Fruit fly (Drosophila melanogaster): Measurements from ENCODE around the gene Dad.

Gene Dad

DNA sequence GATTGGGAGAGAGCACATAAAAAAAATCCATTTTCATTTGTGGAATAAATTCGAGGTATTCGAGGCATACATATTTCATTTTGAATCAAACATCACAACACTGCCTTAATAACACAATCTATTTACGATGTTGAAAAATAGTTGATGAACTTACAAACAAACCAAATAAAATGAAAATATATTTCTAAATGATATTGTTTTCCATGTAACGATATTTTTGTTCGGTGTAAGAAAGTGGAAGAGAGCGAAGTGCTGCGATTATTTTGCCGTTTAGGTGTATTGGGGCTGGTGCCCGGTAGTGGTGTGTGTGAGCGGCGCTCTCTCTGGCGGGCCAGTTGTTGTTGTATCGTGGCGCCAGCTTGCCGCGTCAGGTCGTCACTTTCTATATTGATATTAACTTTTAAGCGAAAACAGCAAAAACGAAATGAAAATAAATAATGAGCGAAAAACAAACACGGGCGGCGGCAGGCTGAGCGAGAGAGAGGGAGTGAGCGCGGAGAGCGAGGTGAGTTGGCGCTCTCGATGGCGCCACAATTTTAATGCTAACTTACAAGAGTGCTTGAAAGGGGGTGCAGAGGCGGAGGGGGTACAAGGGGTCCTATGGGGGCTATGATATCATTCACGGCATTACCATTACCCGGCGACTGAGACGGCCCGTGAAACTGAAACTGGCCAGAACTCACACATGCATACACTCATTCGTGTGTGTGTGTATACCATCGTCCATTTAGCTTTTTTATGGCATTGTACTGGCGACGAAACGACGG lies 11.4 kb downstream of the Dad start (continued):
- TF ChIP-seq tna (GFP tag; IDR thresholded peaks at IDR 0.05; ENCODE audit: partially characterized antibody) (no peak), Abd-B (GFP tag; optimal IDR thresholded peaks at IDR 0.05) (peak; percentile 83), Bgb (GFP tag; IDR thresholded peaks at IDR 0.05; ENCODE audit: partially characterized antibody) (peak; percentile 56; the same call in 1 of the 2 replicates), org-1 (GFP tag; optimal IDR thresholded peaks at IDR 0.05) (peak; percentile 96), sqz (GFP tag; optimal IDR thresholded peaks at IDR 0.05) (peak; percentile 93), salm (tag; optimal IDR thresholded peaks at IDR 0.05) (peak; percentile 93), CG9932 (GFP tag; IDR thresholded peaks at IDR 0.05) (peak; percentile 86), HmgZ (tag; optimal IDR thresholded peaks at IDR 0.05) (peak; percentile 91), fd102C (GFP tag; optimal IDR thresholded peaks at IDR 0.05) (no peak), CG12155 (GFP tag; optimal IDR thresholded peaks at IDR 0.05) (peak; percentile 91), Xrp1 (GFP tag; IDR thresholded peaks at IDR 0.05) (peak; percentile 91), ken (GFP tag; IDR thresholded peaks at IDR 0.05) (peak; percentile 85), kni (GFP tag; optimal IDR thresholded peaks at IDR 0.05) (peak; percentile 98), CG32767 (GFP tag; IDR thresholded peaks at IDR 0.05) (peak; percentile 81), sr (GFP tag; IDR thresholded peaks at IDR 0.05) (peak; percentile 45; the same call in 2 of the 3 replicates), ash1 (GFP tag; optimal IDR thresholded peaks at IDR 0.05) (peak; percentile 70), wdn (GFP tag; IDR thresholded peaks at IDR 0.05) (peak; percentile 84), ftz-f1 (GFP tag; optimal IDR thresholded peaks at IDR 0.05) (peak; percentile 38), exex (tag; optimal IDR thresholded peaks at IDR 0.05) (peak; percentile 72), cwo (GFP tag; optimal IDR thresholded peaks at IDR 0.05) (peak; percentile 93), CG9609 (GFP tag; optimal IDR thresholded peaks at IDR 0.05) (peak; percentile 79), CG14014 (GFP tag; IDR thresholded peaks at IDR 0.05) (peak; percentile 72), pzg (GFP tag; optimal IDR thresholded peaks at IDR 0.05) (peak; percentile 12), CG10274 (GFP tag; optimal IDR thresholded peaks at IDR 0.05) (peak; percentile 64), NFAT (GFP tag; IDR thresholded peaks at IDR 0.05) (peak; percentile 80), p53 (GFP tag; optimal IDR thresholded peaks at IDR 0.05) (no peak), CG5180 (GFP tag; optimal IDR thresholded peaks at IDR 0.05) (peak; percentile 83), CG42726 (GFP tag; IDR thresholded peaks at IDR 0.05; ENCODE audit: partially characterized antibody) (no peak), Doc2 (GFP tag; IDR thresholded peaks at IDR 0.05) (peak; percentile 60; the same call in 1 of the 2 replicates), gro (GFP tag; optimal IDR thresholded peaks at IDR 0.05) (peak; percentile 85), Stat92E (GFP tag; optimal IDR thresholded peaks at IDR 0.05) (peak in 1 of 3 experiments; percentile 78), CG10209 (GFP tag; optimal IDR thresholded peaks at IDR 0.05) (peak; percentile 93), CG17802 (tag; optimal IDR thresholded peaks at IDR 0.05) (peak; percentile 81), cato (GFP tag; optimal IDR thresholded peaks at IDR 0.05; ENCODE audit: borderline replicate concordance) (peak; percentile 67), en (GFP tag; optimal IDR thresholded peaks at IDR 0.05) (peak; percentile 76), MBD-R2 (GFP tag; IDR thresholded peaks at IDR 0.05) (peak; percentile 50; the same call in 1 of the 2 replicates), CG17359 (tag; optimal IDR thresholded peaks at IDR 0.05) (peak; percentile 96), Mrtf (GFP tag; IDR thresholded peaks at IDR 0.05) (peak; percentile 77), Spps (tag; optimal IDR thresholded peaks at IDR 0.05) (peak; percentile 77), CG32532 (GFP tag; IDR thresholded peaks at IDR 0.05) (peak; percentile 87), CG9876 (GFP tag; optimal IDR thresholded peaks at IDR 0.05) (peak; percentile 73), CG11093 (GFP tag; IDR thresholded peaks at IDR 0.05) (peak; percentile 80), CG8089 (GFP tag; optimal IDR thresholded peaks at IDR 0.05) (peak; percentile 69), CG9727 (GFP tag; optimal IDR thresholded peaks at IDR 0.05) (peak; percentile 93), peb (GFP tag; IDR thresholded peaks at IDR 0.05) (peak; percentile 76), gfzf (GFP tag; optimal IDR thresholded peaks at IDR 0.05) (no peak), lola (GFP tag; optimal IDR thresholded peaks at IDR 0.05) (peak in 1 of 3 experiments; percentile 86), MESR4 (GFP tag; optimal IDR thresholded peaks at IDR 0.05) (peak; percentile 38)

Measured in whole organism, embryonic.